Fruit fly (Drosophila melanogaster) whole organism, larva: ENCODE measurements around the gene Mrtf.

Source experiments
- noc ChIP-seq: fragments of 200-800 bp; sonication (Bioruptor generic); optimal IDR thresholded peaks from 3 replicates; lab custom pipeline; 2019; ENCODE audit warnings: missing biosample characterization, mild to moderate bottlenecking, missing genetic modification characterization, moderate library complexity

Mrtf gene

DNA sequence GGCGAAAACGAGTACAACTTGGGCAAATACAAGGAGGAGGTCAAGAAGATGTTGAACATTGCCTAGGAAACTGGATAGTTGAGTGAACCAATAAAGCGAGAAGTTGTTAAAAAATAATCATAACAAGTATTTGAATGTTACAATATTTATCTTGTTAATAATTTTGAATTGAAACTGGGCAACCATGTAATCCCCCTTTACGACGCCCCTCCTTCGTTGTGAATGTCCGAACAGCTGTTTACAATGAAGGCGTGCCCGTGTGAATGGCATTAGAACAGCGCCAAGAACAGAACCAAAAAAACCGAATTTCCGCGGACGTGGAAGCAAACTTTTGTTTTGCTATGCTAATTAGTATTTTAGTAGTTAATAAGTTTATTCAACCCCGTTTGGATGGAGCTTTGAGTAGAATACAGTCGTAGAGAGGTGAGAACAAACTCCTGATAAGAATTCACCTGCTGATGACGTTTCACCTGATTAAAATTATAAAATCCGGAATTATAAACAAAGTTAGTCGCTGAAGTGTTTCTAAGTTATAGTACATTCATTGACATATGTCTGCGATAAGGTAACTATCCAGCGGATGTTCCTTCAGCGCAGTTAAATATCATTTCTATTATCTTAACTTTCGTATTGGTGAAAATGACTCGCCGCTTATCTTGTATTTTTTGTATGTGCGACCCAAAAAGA is 15.8 kb upstream of the Mrtf start, which contains the start of gene Pgant6:
Pgant6 (plus strand) TSS at position 265 of the 687 bp plus-strand sequence.
- TF ChIP-seq noc (tag; lab: Kevin White, UChicago): no peak

DNA sequence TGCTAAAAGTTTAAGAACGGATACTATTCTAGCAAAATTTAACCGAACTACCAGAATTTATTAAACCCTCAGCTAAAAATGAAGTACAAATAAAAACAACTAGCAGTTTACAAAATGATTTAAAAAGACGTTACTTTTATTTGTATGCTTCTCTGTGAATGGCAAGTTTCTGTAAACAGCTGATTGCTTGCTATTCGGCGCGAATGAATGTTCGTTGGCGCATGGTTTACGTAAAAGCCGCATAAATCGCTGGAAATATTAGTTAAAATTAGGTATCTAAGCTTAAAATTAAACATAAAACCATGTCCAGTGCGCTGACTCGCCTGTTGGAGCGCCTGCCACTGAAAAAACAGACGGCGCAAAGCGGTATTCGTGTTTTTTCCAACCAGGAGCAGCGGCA is 14.4 kb upstream of the Mrtf start, which contains the start of gene mRpS35:
mRpS35 (plus strand) TSS at position 189 of the 400 bp plus-strand sequence.
- TF ChIP-seq noc (tag; lab: Kevin White, UChicago): no peak

DNA sequence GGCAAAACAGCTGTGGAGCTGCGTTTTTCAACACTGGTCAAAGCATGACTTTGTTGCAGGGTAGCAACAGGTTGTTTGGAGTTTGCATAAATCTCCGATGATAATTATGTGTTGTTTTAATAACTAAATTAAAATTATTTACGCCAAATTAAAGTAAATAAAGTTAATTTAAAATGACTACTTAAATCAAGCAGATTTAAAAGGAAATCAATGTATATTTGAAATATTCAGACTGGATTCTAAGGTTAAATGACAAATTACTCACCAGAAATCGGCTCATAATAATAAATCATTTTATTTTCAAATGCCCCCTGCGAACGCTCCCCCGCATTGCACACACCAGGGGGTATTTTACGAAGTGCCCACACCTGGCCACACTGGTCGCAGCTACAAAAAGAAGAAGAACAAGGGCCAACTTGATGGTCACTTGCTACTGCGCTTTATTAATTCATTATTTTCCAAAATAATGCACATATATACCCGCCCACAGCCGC is 7.7 kb upstream of the Mrtf start, which contains the start of the genes CG12093 and Atg2:
CG12093 (minus strand) TSS at position 40 of the 494 bp plus-strand sequence.
Atg2 (plus strand) TSS at position 371 of the 494 bp plus-strand sequence.
- peak; percentile 90 for TF ChIP-seq noc (tag; lab: Kevin White, UChicago)

DNA sequence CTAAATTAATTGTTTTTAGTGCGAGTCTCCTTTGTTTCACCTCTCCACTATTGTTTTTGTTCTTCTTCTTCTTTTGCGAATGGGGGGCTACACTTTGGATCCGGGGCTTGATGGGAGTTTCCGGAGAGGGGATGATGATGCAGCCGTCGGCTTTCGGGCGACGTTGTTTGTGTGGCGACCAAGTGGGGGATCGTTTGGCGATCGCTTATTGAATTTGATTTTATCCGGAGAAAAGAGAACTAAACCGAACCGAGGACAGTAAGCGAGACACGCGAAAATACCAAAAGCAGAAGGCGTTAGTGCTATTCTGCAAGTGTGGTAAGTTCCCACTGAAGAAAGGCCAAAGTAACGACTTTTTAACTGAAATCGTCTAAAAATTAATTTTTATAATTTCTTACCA is 5.7 kb upstream of the Mrtf start, which contains the start of gene AhcyL1:
AhcyL1 (minus strand) TSS at position 281 of the 400 bp plus-strand sequence.
- TF ChIP-seq noc (tag; lab: Kevin White, UChicago): no peak

DNA sequence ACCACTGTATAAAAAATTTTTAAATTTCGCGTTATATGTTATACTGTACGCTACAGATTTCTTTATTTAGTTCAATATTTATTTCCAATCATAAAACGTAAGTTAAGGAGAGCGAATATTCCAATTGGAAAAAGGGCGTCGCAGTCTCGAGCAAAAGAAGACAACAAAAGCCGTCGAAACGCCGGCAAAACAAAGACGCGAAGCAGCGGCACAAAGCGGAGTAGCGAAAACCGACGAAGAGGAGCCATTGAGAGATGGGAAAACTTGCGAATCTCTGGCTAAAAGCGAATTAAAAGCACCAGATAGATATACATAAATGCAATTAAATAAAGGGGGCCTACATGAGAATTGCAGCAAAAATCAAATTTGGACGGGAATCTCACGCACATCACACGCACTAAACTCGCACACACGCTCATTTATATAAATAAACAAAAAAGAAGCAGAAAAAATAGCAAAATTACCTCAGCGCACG is 505 bp downstream of the Mrtf start:
- no peak for TF ChIP-seq noc (tag; lab: Kevin White, UChicago)

DNA sequence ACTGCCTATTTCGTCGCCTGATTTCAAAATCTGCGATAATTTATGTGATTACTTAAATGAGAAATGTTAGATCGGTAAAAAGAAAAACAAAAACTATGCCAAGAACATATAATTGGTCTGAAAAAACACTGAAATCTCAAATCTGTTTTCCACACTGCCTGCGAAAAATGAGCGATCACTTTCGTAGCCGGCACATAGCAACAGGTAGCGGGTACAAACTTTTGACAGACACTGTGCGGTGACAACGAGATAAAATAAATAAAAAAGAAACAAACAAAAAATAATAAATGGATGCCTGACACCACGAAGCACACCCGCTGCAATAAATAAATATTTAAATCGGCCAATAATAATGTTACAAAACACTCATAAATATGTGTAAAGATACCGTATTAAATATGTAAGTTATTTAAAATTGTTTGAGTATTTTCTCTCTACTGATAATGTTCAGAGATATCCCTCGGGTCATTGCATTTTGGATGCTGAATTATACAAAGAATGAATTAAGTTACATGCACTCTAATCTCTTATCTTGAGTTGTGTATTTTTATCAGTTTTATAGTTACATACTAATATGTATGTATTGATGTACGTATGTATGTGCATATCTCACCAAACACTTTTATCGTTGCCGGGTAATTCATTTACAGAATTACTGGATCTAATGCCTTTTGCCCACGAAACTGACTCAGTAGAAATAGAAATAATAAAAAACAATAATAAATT is 1.2 kb downstream of the Mrtf start:
- no peak for TF ChIP-seq noc (tag; lab: Kevin White, UChicago)

DNA sequence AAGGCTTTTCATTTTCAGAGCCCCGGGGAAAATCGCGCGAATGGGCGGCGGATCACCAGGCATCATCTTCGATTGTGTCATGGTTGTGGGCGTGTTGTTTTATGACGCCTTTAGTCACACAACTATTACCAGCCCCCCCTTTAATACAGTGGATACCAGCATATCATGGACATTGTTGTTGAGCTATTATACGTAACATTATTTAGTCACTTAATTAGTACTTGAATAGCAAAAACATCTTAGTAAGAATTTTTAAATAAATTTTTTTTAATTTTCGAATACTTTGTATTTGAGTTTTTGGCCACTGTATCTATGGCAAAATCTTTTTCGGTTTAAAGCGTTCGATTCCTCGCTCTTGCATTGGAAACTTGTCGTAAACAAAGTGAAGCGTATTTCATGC is 2.6 kb downstream of the Mrtf start:
- no peak for TF ChIP-seq noc (tag; lab: Kevin White, UChicago)

DNA sequence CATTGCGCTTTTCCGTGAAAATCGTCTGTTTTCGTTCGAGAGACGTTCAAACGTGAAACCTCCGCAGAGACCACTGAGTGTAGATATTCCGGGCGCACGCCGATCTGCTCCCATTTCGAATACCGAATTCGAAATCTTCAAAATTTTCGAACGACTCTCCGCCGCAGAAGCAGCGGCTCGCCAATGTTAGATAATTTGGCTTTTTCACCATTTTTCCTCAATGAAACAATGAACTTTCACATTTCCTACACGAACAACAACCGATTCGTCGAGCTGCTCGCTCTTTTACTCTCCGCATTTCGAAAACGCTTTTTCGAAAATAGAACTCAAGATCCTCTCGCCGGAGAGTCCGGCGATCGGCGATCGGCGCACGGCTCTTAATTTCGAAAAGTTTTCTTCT is 4.2 kb downstream of the Mrtf start:
- no peak for TF ChIP-seq noc (tag; lab: Kevin White, UChicago)

DNA sequence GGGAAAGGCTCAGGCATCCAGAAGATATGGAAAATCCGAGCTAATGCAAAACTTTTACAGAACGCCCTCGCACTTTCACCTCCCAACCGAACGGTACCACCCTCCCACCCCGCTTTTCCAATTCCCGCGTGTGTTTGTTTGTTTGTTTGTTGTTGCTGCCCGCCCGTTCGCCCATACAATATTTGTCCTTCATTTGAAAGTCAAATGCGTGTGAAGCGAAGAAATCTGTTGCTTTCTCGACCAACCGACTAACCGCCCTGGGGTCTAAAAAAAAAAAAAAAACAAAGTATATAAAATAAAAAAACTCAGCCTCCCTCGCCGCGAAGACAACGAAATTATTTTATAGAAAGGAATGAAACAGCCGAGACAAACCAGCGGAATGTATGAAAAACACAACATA is 18.0 kb downstream of the Mrtf start:
- no peak for TF ChIP-seq noc (tag; lab: Kevin White, UChicago)

DNA sequence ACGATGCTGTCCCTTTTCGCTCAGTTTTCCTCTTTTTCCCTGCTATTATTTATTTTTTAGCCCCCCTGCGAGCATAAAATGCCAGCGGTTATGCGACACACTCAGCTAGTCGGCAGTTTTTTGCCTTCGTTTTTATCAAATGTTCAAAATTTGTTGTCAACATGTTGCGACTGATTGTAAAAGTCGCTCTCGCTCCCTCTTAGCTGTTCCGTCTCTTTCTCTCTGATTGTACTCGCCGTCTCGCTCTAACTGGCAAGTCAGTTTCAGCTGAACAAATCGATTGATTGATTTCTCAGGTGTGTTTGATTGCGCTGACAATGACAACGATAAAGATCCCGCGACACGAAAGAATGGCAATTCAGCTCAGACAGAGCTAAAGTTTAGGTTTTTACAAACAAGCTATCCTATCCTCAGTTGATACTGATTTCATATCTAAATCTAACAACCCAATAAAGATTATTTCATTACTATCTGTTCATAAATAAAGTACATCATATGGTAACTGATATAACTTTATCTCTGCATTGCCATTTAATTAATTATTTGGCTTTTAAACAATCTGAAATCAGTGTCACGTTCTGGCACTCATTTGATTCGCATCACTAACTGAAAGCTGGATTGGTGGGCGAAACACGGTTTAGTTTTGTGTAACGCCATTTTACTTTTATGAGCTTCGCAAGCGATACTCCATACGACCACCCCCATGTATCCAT is 20.5 kb downstream of the Mrtf start:
- no peak for TF ChIP-seq noc (tag; lab: Kevin White, UChicago)

DNA sequence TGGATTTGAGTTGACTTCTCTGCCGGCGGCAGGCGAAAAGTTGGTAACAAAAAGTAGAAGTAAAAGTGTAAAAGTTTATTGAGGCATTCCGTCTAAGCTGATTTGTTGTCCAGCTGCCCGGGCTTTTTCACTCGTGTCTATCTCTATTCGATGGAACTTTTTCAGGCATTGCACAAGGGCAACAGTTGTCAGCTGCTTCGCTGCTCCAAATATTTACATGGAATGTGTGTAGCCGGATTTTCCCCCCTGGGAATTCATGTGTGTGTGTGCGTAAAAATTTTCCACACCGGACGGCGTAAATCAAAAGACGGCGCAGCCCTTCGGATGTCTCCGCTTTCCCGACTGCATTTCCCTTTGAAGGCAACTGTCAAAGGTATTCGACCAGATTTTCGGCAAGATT is 21.4 kb downstream of the Mrtf start:
- TF ChIP-seq noc (tag; lab: Kevin White, UChicago): no peak

DNA sequence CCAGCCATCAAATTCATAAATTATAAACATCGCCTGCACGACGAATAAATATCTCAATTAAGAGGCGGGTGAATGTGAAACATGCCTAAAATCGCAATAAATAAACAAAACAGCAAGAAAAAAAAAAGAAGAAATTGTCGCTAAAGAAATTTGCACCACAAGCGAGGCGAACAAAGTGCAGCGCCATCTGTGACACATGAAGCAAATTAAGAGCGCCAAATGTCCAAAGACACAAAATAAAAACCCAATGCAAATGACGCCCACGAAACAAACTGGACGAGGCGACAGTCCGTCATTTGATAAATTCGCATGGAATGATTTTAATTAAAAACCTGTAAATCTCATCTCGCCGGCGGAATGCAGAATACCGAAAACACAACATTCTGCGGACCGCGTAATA is 22.6 kb downstream of the Mrtf start:
- TF ChIP-seq noc (tag; lab: Kevin White, UChicago): no peak

DNA sequence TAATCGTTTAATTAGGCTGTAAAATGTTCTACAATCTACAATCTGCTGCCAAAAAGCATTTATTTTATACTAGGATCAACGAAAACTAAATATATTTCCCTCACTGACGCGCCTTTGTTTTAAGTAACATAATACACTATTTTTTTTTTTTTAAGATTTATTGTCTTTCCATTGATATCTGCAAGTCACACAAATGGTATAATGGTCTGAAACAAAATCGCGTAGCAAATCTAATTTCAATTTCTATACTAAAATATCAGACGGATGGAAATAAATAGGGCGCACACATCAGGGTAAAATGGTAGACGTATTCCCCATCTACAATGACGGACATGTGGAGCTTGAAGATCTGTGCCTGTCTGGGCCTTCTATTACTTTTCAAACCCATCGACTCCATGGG is 26.9 kb downstream of the Mrtf start, which contains the start of gene Acp62F:
Acp62F (plus strand) TSS at position 301 of the 400 bp plus-strand sequence.
- no peak for TF ChIP-seq noc (tag; lab: Kevin White, UChicago)

DNA sequence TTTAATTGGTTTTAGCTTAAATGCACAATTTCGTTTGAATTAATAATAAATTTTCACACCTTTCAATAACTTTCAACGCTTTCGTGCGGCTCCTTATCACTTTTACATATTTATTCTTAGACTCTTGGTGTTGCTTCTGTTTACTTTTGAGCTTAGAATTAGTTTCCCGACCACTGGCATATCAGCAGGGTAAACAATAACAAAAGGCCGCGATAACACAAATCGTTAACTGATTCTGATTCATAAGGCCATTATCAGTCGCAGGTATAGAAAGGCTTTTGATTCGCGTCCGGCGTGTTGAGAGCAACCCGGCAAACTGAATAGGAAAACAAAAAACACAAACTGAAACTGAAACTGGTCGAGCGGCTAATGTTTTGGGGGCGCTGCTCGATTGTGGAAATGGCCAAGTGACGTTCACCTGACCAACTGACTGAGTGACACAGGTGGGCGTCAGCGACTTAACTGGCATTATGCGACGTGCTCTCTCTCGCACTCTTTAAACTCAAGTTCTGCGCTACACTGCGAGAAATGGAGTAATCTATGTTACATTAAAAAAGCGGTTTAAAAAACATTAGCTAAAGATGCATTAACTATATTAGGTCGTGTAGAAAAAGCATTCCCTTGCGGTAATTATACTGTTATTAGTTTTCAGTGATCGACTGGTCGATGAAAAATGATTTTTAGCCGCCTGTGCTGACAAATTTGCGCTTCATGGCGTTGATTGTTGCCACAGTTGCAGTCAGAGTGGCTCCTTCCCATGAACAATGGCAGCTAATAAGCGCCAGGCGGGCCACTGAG is 31.8 kb downstream of the Mrtf start:
- TF ChIP-seq noc (tag; lab: Kevin White, UChicago): no peak

DNA sequence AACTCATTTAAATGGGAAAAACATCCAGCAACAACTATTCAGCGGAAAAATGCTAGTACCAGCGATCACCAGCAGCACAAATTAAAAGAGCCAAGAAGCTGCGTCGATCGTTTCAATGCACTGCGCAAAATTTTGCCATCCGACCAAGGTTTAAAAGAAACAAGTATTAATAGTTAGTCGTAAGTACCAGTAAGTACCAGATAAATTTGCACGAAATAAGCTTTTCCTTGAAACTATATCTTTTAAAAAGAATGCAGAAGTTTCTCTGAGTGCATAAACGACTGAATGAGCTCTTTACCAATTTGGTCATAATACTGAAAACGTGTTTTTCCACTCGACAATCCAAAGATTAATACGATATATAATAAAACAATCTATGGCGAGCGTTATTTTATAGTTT is 33.1 kb downstream of the Mrtf start:
- peak; percentile 45 for TF ChIP-seq noc (tag; lab: Kevin White, UChicago)
